Worm (Caenorhabditis elegans) whole organism, L2 larva: ENCODE results near the gene Y51H7C.12.

Source experiments
- R02D3.7 ChIP-seq: fragments of 150-350 bp; optimal IDR thresholded peaks from 2 replicates; lab custom pipeline; 2014; ENCODE audit warnings: missing biosample characterization, missing genetic modification characterization
- nhr-12 ChIP-seq: fragments of 150-350 bp; optimal IDR thresholded peaks from 2 replicates; lab custom pipeline; 2014; ENCODE audit warnings: missing biosample characterization, missing genetic modification characterization
- ztf-1 ChIP-seq: fragments of 200-800 bp; sonication (Bioruptor generic); conservative IDR thresholded peaks from 2 replicates; pipeline ENCODE4 v1.3.6; 2022; ENCODE audit warnings: missing genetic modification characterization, missing compliant biosample characterization

DNA sequence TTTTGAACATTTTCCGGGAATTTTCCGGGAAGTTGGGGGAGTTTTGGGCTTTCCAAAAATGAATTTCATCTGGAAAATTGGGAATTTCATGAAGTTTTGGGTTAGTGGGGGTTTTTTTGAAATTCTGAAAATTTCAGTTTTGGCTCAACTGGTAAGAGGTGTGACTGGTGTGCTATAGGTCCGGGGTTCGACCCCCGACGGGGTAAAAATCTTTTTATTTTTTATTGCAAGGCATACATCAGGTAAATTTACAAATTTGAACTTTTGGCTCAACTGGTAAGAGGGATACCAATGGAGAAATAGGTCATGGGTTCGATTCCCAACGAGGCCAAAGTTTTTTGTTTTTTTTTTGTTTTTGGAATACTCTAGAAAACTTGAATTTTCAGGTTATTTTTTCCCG lies 35.1 kb upstream of the Y51H7C.12 start:
- TF ChIP-seq R02D3.7 (tag; lab: Kevin White, UChicago), result no peak
- TF ChIP-seq nhr-12 (tag; lab: Kevin White, UChicago), result no peak
- TF ChIP-seq ztf-1 (GFP tag; lab: Robert Waterston, UW), result no peak
